Fruit fly (Drosophila melanogaster) whole organism, prepupa: ENCODE data around the gene tank.

Experiments used
- Blimp-1 ChIP-seq: fragments of 200-800 bp; sonication (Bioruptor generic); optimal IDR thresholded peaks from 3 replicates; lab custom pipeline; 2017; ENCODE audit warnings: missing biosample characterization, missing genetic modification characterization, mild to moderate bottlenecking, moderate library complexity, missing genetic modification reagents
- CG10631 ChIP-seq: fragments of 200-800 bp; sonication (Bioruptor generic); optimal IDR thresholded peaks from 2 replicates; lab custom pipeline; 2016; ENCODE audit warnings: missing biosample characterization, missing genetic modification characterization
- CG11902 ChIP-seq: fragments of 200-800 bp; sonication (Bioruptor generic); optimal IDR thresholded peaks from 3 replicates; lab custom pipeline; 2016; ENCODE audit warnings: missing biosample characterization, missing genetic modification characterization
- CG16779 ChIP-seq: fragments of 200-800 bp; sonication (Bioruptor generic); optimal IDR thresholded peaks from 3 replicates; lab custom pipeline; 2017; ENCODE audit warnings: missing biosample characterization, mild to moderate bottlenecking, missing genetic modification characterization
- CG3032 ChIP-seq: fragments of 200-800 bp; optimal IDR thresholded peaks from 2 replicates; lab custom pipeline; 2019; ENCODE audit warnings: missing biosample characterization, mild to moderate bottlenecking, missing genetic modification characterization, moderate library complexity
- CG31627 ChIP-seq: fragments of 200-800 bp; sonication (Bioruptor generic); optimal IDR thresholded peaks from 3 replicates; lab custom pipeline; 2016; ENCODE audit warnings: missing biosample characterization, missing genetic modification characterization
- CG32006 ChIP-seq: fragments of 200-800 bp; sonication (Bioruptor generic); optimal IDR thresholded peaks from 3 replicates; lab custom pipeline; 2017; ENCODE audit warnings: missing biosample characterization, mild to moderate bottlenecking, missing genetic modification characterization
- CG34406 ChIP-seq: fragments of 200-800 bp; sonication (Bioruptor generic); optimal IDR thresholded peaks from 3 replicates; lab custom pipeline; 2016; ENCODE audit warnings: missing biosample characterization, missing genetic modification characterization
- CG4318 ChIP-seq: fragments of 200-800 bp; sonication (Bioruptor generic); optimal IDR thresholded peaks from 3 replicates; lab custom pipeline; 2017; ENCODE audit warnings: missing biosample characterization, mild to moderate bottlenecking, missing genetic modification characterization
- CG6163 ChIP-seq: fragments of 200-800 bp; sonication (Bioruptor generic); IDR thresholded peaks from 3 replicates; pipeline ENCODE4 v1.3.6; 2022; ENCODE audit warnings: missing biosample characterization, missing genetic modification characterization
- CG6276 ChIP-seq: fragments of 200-800 bp; sonication (Bioruptor generic); optimal IDR thresholded peaks from 2 replicates; lab custom pipeline; 2017; ENCODE audit warnings: missing biosample characterization, mild to moderate bottlenecking, missing genetic modification characterization
- CG6808 ChIP-seq: fragments of 200-800 bp; sonication (Bioruptor generic); optimal IDR thresholded peaks from 3 replicates; lab custom pipeline; 2017; ENCODE audit warnings: missing biosample characterization, missing genetic modification characterization, mild to moderate bottlenecking, moderate library complexity, missing genetic modification reagents
- CG7368 ChIP-seq: fragments of 200-800 bp; sonication (Bioruptor generic); optimal IDR thresholded peaks from 3 replicates; lab custom pipeline; 2016; ENCODE audit warnings: missing biosample characterization, missing genetic modification characterization
- CG8119 ChIP-seq: fragments of 200-800 bp; sonication (Bioruptor generic); IDR thresholded peaks from 3 replicates; pipeline ENCODE4 v1.3.6; 2022; ENCODE audit warnings: missing biosample characterization, missing genetic modification characterization
- CG8632 ChIP-seq: fragments of 200-800 bp; sonication (Bioruptor generic); optimal IDR thresholded peaks from 3 replicates; lab custom pipeline; 2016; ENCODE audit warnings: missing biosample characterization, missing genetic modification characterization
- Eip75B ChIP-seq: fragments of 200-800 bp; sonication (Bioruptor generic); optimal IDR thresholded peaks from 3 replicates; lab custom pipeline; 2016; ENCODE audit warnings: missing biosample characterization, missing genetic modification characterization
- Eip78C ChIP-seq: fragments of 200-800 bp; sonication (Bioruptor generic); peaks from one replicate; lab custom pipeline; 2016; ENCODE audit warnings: missing biosample characterization, missing genetic modification characterization
- Ets96B ChIP-seq: fragments of 200-800 bp; optimal IDR thresholded peaks from 2 replicates; lab custom pipeline; 2019; ENCODE audit warnings: missing biosample characterization, mild to moderate bottlenecking, missing genetic modification characterization, moderate library complexity
- Hr4 ChIP-seq: fragments of 200-800 bp; sonication (Bioruptor generic); optimal IDR thresholded peaks from 3 replicates; lab custom pipeline; 2016; ENCODE audit warnings: missing biosample characterization, missing genetic modification characterization
- Met ChIP-seq: fragments of 200-800 bp; sonication (Bioruptor generic); optimal IDR thresholded peaks from 3 replicates; lab custom pipeline; 2016; ENCODE audit warnings: missing biosample characterization, missing genetic modification characterization
- OdsH ChIP-seq: fragments of 200-800 bp; sonication (Bioruptor generic); optimal IDR thresholded peaks from 3 replicates; lab custom pipeline; 2016; ENCODE audit warnings: missing biosample characterization, missing genetic modification characterization
- Smox ChIP-seq: fragments of 200-800 bp; sonication (Bioruptor generic); optimal IDR thresholded peaks from 3 replicates; lab custom pipeline; 2016; ENCODE audit warnings: missing biosample characterization, missing genetic modification characterization
- Sox14 ChIP-seq: fragments of 200-800 bp; sonication (Bioruptor generic); optimal IDR thresholded peaks from 3 replicates; lab custom pipeline; 2016; ENCODE audit warnings: missing biosample characterization, missing genetic modification characterization
- achi ChIP-seq: fragments of 200-800 bp; sonication (Bioruptor generic); optimal IDR thresholded peaks from 3 replicates; lab custom pipeline; 2016; ENCODE audit warnings: missing biosample characterization, missing genetic modification characterization
- acj6 ChIP-seq: fragments of 200-800 bp; sonication (Bioruptor generic); optimal IDR thresholded peaks from 3 replicates; lab custom pipeline; 2016; ENCODE audit warnings: missing biosample characterization, missing genetic modification characterization
- dsx ChIP-seq: fragments of 200-800 bp; optimal IDR thresholded peaks from 3 replicates; lab custom pipeline; 2019; ENCODE audit warnings: missing biosample characterization, mild to moderate bottlenecking, missing genetic modification characterization, moderate library complexity; ENCODE audit not compliant: poor library complexity, severe bottlenecking
- eg ChIP-seq: fragments of 200-800 bp; sonication (Bioruptor generic); IDR thresholded peaks from 3 replicates; pipeline ENCODE4 v1.3.6; 2022; ENCODE audit warnings: missing biosample characterization, missing genetic modification characterization
- esn ChIP-seq: fragments of 200-800 bp; sonication (Bioruptor generic); optimal IDR thresholded peaks from 2 replicates; lab custom pipeline; 2016; ENCODE audit warnings: missing biosample characterization, mild to moderate bottlenecking, missing genetic modification characterization, moderate library complexity
- fd59A ChIP-seq: fragments of 200-800 bp; sonication (Bioruptor generic); optimal IDR thresholded peaks from 2 replicates; lab custom pipeline; 2017; ENCODE audit warnings: missing biosample characterization, mild to moderate bottlenecking, missing genetic modification characterization, missing genetic modification reagents
- lz ChIP-seq: fragments of 200-800 bp; sonication (Bioruptor generic); optimal IDR thresholded peaks from 3 replicates; lab custom pipeline; 2016; ENCODE audit warnings: missing biosample characterization, missing genetic modification characterization
- net ChIP-seq: fragments of 200-800 bp; sonication (Bioruptor generic); optimal IDR thresholded peaks from 3 replicates; lab custom pipeline; 2016; ENCODE audit warnings: missing biosample characterization, missing genetic modification characterization
- salr ChIP-seq, 2 experiments: fragments of 200-800 bp; sonication (Bioruptor generic); optimal IDR thresholded peaks; 3 replicates each; lab custom pipeline; 2016 to 2018; ENCODE audit warnings: missing biosample characterization in 2 of 2, missing genetic modification characterization in 2 of 2, mild to moderate bottlenecking in 1 of 2
- svp ChIP-seq: fragments of 200-800 bp; sonication (Bioruptor generic); peaks from one replicate; lab custom pipeline; 2016; ENCODE audit warnings: missing biosample characterization, missing genetic modification characterization
- vri ChIP-seq: fragments of 200-800 bp; sonication (Bioruptor generic); optimal IDR thresholded peaks from 3 replicates; lab custom pipeline; 2016; ENCODE audit warnings: missing biosample characterization, mild to moderate bottlenecking, missing genetic modification characterization

The tank gene

DNA sequence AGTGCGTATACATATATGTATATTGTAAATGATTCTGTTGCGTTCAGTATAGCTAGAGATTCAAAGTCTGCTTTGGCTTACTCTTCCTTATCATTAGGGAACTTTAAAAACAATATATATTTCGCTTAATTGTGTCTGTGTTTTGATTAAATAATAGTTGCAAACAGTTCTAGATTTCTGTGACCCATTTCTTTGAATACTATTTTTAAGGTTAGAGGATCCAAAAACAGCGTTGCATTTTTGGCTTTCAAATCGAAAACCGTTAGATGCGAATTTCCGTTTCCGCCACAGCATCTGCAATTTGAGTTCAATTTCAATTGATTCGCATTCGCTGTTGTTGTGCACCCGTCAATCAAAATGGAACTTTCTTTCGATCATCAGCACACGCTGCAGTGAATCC, 48.3 kb upstream of the tank start (continued):
- no peak for TF ChIP-seq Met
- peak; percentile 19 for TF ChIP-seq Eip75B (GFP tag; lab: Kevin White, UChicago)
- peak; percentile 40; the same call in 1 of the 3 replicates for TF ChIP-seq CG6163 (GFP tag; lab: Robert Waterston, UW)
- no peak for TF ChIP-seq Smox (GFP tag; lab: Kevin White, UChicago)
- TF ChIP-seq Sox14 (GFP tag; lab: Kevin White, UChicago): peak; percentile 27
- no peak for TF ChIP-seq Blimp-1
- no peak for TF ChIP-seq CG32006 (GFP tag; lab: Kevin White, UChicago)
- TF ChIP-seq CG8119 (GFP tag; lab: Robert Waterston, UW): peak; percentile 50; the same call in 2 of the 3 replicates
- TF ChIP-seq dsx (GFP tag; lab: Kevin White, UChicago): peak; percentile 2
- TF ChIP-seq CG11902: no peak
- TF ChIP-seq CG31627 (GFP tag; lab: Kevin White, UChicago): no peak
- no peak for TF ChIP-seq lz (GFP tag; lab: Kevin White, UChicago)
- no peak for TF ChIP-seq CG7368 (GFP tag; lab: Kevin White, UChicago)
- no peak for TF ChIP-seq achi (GFP tag; lab: Kevin White, UChicago)
- peak; percentile 10 for TF ChIP-seq CG34406 (GFP tag; lab: Kevin White, UChicago)
- TF ChIP-seq CG6808 (GFP tag; lab: Kevin White, UChicago): peak; percentile 53
- no peak for TF ChIP-seq vri (GFP tag; lab: Kevin White, UChicago)
- TF ChIP-seq CG16779: peak; percentile 30
- TF ChIP-seq OdsH (GFP tag; lab: Kevin White, UChicago): peak; percentile 19
- peak; percentile 23 for TF ChIP-seq Ets96B (tag; lab: Kevin White, UChicago)
- TF ChIP-seq, all 60 proteins: peak for 25

dm6 chr2L:4883023-4883392, 45.2 kb upstream of the tank start, which contains the start of the genes Cf2 and CG3008:
Gene Cf2, minus strand, starts transcription at chr2L:4883107.
Gene CG3008, plus strand, starts transcription at chr2L:4883298.
- TF ChIP-seq fd59A (GFP tag; lab: Kevin White, UChicago): no peak
- peak; percentile 60 for TF ChIP-seq Sox14 (GFP tag; lab: Kevin White, UChicago)
- no peak for TF ChIP-seq CG32006 (GFP tag; lab: Kevin White, UChicago)
- peak; percentile 73 for TF ChIP-seq Eip78C (GFP tag; lab: Kevin White, UChicago)
- TF ChIP-seq acj6: no peak
- TF ChIP-seq CG3032 (tag; lab: Kevin White, UChicago): peak; percentile 7
- peak; percentile 22 for TF ChIP-seq lz (GFP tag; lab: Kevin White, UChicago)
- TF ChIP-seq vri (GFP tag; lab: Kevin White, UChicago): peak; percentile 8
- TF ChIP-seq Hr4: peak; percentile 8
- TF ChIP-seq esn (GFP tag; lab: Kevin White, UChicago): peak; percentile 44
- TF ChIP-seq CG4318 (GFP tag; lab: Kevin White, UChicago): no peak
- TF ChIP-seq, all 60 proteins: peak for 7

DNA sequence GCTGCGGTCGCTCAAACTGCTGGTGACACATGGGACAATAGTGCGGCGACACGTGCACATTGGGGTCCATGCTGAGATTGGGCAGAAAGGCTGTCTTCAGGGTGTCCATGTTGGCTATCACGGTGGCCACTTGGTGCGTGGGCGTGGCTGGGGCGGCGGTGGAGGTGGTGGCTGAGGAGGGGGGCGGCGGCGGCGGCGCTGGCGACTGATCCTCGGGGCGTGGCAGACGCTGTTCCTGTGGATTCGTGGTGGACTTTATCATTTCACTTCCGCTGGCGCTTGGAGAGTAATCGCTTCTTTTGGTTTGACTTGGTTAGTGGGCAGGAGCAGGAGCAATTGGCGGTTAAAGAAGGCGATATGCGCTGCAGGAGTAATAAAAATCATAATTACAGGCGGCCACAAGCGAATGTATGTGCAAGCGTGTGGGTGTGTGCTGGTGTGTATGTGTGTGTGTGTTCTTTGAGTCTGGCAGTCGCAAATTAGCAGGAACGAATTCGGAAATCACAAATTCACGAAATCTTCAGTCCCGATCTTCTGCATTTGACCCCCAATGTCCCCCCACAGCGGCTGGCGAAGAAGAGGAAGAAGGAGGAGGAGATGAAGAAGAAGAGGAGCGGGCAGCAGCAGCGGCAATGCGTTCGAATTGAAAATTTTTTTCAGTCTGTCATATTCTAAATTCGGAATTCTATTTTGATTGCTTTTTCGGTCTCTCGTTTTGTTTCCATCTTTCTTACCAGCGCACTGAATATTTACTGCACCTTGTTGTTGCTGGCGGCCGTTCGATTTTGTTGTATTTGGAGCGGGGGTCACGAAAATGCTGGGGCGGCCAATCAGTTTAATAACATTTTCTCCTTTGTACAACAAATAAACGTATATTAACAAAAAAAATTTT, 44.6 kb upstream of the tank start:
- TF ChIP-seq CG6163 (GFP tag; lab: Robert Waterston, UW) (0 out of 3 replicates have a peak, but pooled peaks have one; percentile 29), CG7368 (GFP tag; lab: Kevin White, UChicago) (no peak), CG6276 (GFP tag; lab: Kevin White, UChicago) (no peak), eg (GFP tag; lab: Robert Waterston, UW) (0 out of 3 replicates have a peak, but pooled peaks have one; percentile 25), svp (GFP tag; lab: Kevin White, UChicago) (peak; percentile 94), salr (GFP tag; optimal IDR thresholded peaks at IDR 0.05; lab: Kevin White, UChicago) (peak in 1 of 2 experiments; percentile 26)

DNA sequence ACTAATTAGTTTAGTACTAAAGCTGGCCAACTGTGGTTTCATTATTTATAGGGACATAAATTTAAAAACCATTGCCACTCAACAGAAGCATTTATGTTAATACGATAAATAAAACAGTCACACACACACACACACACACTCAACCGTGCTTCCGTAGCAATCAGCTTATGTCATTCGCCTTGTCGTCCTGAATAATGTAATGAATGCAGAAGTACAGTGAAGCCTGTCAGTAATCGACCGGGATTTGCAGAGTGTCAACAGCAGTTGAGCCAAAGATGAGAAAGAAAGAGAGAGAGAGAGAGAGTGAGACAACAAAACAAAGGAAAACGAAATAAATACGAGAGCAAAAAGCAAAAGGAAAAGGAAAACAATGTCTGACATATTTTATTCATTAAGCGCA, 30.6 kb upstream of the tank start:
- TF ChIP-seq CG10631 (GFP tag; lab: Kevin White, UChicago): no peak
- no peak for TF ChIP-seq net (GFP tag; lab: Kevin White, UChicago)
- no peak for TF ChIP-seq esn (GFP tag; lab: Kevin White, UChicago)
- TF ChIP-seq Smox (GFP tag; lab: Kevin White, UChicago): no peak
- TF ChIP-seq CG31627 (GFP tag; lab: Kevin White, UChicago): no peak
- no peak for TF ChIP-seq salr (GFP tag; optimal IDR thresholded peaks at IDR 0.05; lab: Kevin White, UChicago)
- no peak for TF ChIP-seq CG3032 (tag; lab: Kevin White, UChicago)
- no peak for TF ChIP-seq Ets96B (tag; lab: Kevin White, UChicago)
- no peak for TF ChIP-seq CG8632 (GFP tag; lab: Kevin White, UChicago)
- TF ChIP-seq Eip75B (GFP tag; lab: Kevin White, UChicago): no peak
